Fruit fly (Drosophila melanogaster) whole organism, embryonic: ENCODE measurements around the gene CG33664.
A peak's percentile ranks its signal among the peaks of the same experiment; 100 is the strongest.

Experiments
- BEAF-32 ChIP-seq: fragments of 200-800 bp; sonication (Bioruptor generic); optimal IDR thresholded peaks from 3 replicates; lab custom pipeline; 2017; ENCODE audit warnings: missing biosample characterization, missing genetic modification characterization, mild to moderate bottlenecking, moderate library complexity, missing genetic modification reagents
- CG11247 ChIP-seq: fragments of 200-800 bp; sonication (Bioruptor generic); IDR thresholded peaks from 2 replicates; pipeline ENCODE4 v1.3.6; 2022; ENCODE audit warnings: missing biosample characterization, missing genetic modification characterization
- CG11456 ChIP-seq: fragments of 200-800 bp; sonication (Bioruptor generic); IDR thresholded peaks from 3 replicates; pipeline ENCODE4 v1.3.6; 2022; ENCODE audit warnings: missing biosample characterization, missing genetic modification characterization
- CG14014 ChIP-seq: fragments of 200-800 bp; sonication (Bioruptor generic); IDR thresholded peaks from 2 replicates; pipeline ENCODE4 v1.3.6; 2022; ENCODE audit warnings: missing biosample characterization, missing genetic modification characterization
- CG16863 ChIP-seq: fragments of 200-800 bp; sonication (Bioruptor generic); optimal IDR thresholded peaks from 3 replicates; lab custom pipeline; 2016; ENCODE audit warnings: missing biosample characterization, missing genetic modification characterization
- CG2120 ChIP-seq: fragments of 200-800 bp; sonication (Bioruptor generic); optimal IDR thresholded peaks from 3 replicates; lab custom pipeline; 2016; ENCODE audit warnings: missing biosample characterization, missing genetic modification characterization
- CG2129 ChIP-seq: fragments of 200-800 bp; sonication (Bioruptor generic); IDR thresholded peaks from 2 replicates; pipeline ENCODE4 v1.3.6; 2022; ENCODE audit warnings: missing biosample characterization, missing genetic modification characterization; ENCODE audit not compliant: partially characterized antibody
- CG2678 ChIP-seq: fragments of 200-800 bp; sonication (Bioruptor generic); optimal IDR thresholded peaks from 3 replicates; lab custom pipeline; 2019; ENCODE audit warnings: missing biosample characterization, mild to moderate bottlenecking, missing genetic modification characterization, moderate library complexity
- CG6254 ChIP-seq: fragments of 200-800 bp; sonication (Bioruptor generic); optimal IDR thresholded peaks from 3 replicates; lab custom pipeline; 2017; ENCODE audit warnings: mild to moderate bottlenecking, missing biosample characterization, missing genetic modification reagents, missing genetic modification characterization
- CG7786 ChIP-seq: fragments of 200-800 bp; sonication (Bioruptor generic); optimal IDR thresholded peaks from 2 replicates; lab custom pipeline; 2016; ENCODE audit warnings: missing biosample characterization, missing genetic modification characterization
- CG8944 ChIP-seq: fragments of 200-800 bp; sonication (Bioruptor generic); optimal IDR thresholded peaks from 3 replicates; lab custom pipeline; 2016; ENCODE audit warnings: missing biosample characterization, missing genetic modification characterization
- CG9437 ChIP-seq: fragments of 200-800 bp; sonication (Bioruptor generic); optimal IDR thresholded peaks from 2 replicates; lab custom pipeline; 2018; ENCODE audit warnings: missing biosample characterization, mild to moderate bottlenecking, missing genetic modification characterization
- Fer1 ChIP-seq: fragments of 200-800 bp; sonication (Bioruptor generic); optimal IDR thresholded peaks from 2 replicates; lab custom pipeline; 2017; ENCODE audit warnings: missing biosample characterization, mild to moderate bottlenecking, missing genetic modification characterization
- Gug ChIP-seq: fragments of 200-800 bp; sonication (Bioruptor generic); IDR thresholded peaks from 4 replicates; pipeline ENCODE4 v1.3.6; 2022; ENCODE audit warnings: missing biosample characterization, missing genetic modification characterization
- Hand ChIP-seq: fragments of 200-800 bp; sonication (Bioruptor generic); optimal IDR thresholded peaks from 2 replicates; lab custom pipeline; 2017; ENCODE audit warnings: mild to moderate bottlenecking, missing biosample characterization, missing genetic modification reagents, missing genetic modification characterization
- Hr51 ChIP-seq, 2 experiments: fragments of 200-800 bp; sonication (Bioruptor generic); optimal IDR thresholded peaks; 2 replicates in 1 of 2; 3 replicates in 1 of 2; lab custom pipeline; 2016 to 2018; ENCODE audit warnings: missing biosample characterization in 2 of 2, missing genetic modification characterization in 2 of 2, mild to moderate bottlenecking in 1 of 2, moderate library complexity in 1 of 2
- Meics ChIP-seq: fragments of 200-800 bp; sonication (Bioruptor generic); optimal IDR thresholded peaks from 2 replicates; lab custom pipeline; 2017; ENCODE audit warnings: missing biosample characterization, mild to moderate bottlenecking, missing genetic modification characterization
- NFAT ChIP-seq: fragments of 200-800 bp; sonication (Bioruptor generic); IDR thresholded peaks from 2 replicates; pipeline ENCODE4 v1.3.6; 2022; ENCODE audit warnings: missing biosample characterization, missing genetic modification characterization
- NfI ChIP-seq: fragments of 200-800 bp; sonication (Bioruptor generic); optimal IDR thresholded peaks from 3 replicates; lab custom pipeline; 2018; ENCODE audit warnings: missing biosample characterization, mild to moderate bottlenecking, missing genetic modification characterization, moderate library complexity
- Sox100B ChIP-seq: fragments of 200-800 bp; sonication (Bioruptor generic); optimal IDR thresholded peaks from 3 replicates; lab custom pipeline; 2018; ENCODE audit warnings: missing biosample characterization, mild to moderate bottlenecking, missing genetic modification characterization
- Xbp1 ChIP-seq: fragments of 200-800 bp; sonication (Bioruptor generic); optimal IDR thresholded peaks from 3 replicates; lab custom pipeline; 2016; ENCODE audit warnings: missing biosample characterization, mild to moderate bottlenecking, missing genetic modification characterization
- Xrp1 ChIP-seq: fragments of 200-800 bp; sonication (Bioruptor generic); IDR thresholded peaks from 2 replicates; pipeline ENCODE4 v1.3.6; 2022; ENCODE audit warnings: missing biosample characterization, missing genetic modification characterization
- abd-A ChIP-seq: fragments of 200-800 bp; sonication (Bioruptor generic); optimal IDR thresholded peaks from 3 replicates; lab custom pipeline; 2019; ENCODE audit warnings: missing biosample characterization, mild to moderate bottlenecking, missing genetic modification characterization, moderate library complexity
- ac ChIP-seq: fragments of 200-800 bp; sonication (Bioruptor generic); optimal IDR thresholded peaks from 3 replicates; lab custom pipeline; 2017; ENCODE audit warnings: missing biosample characterization, mild to moderate bottlenecking, missing genetic modification characterization
- ara ChIP-seq: fragments of 200-800 bp; sonication (Bioruptor generic); IDR thresholded peaks from 2 replicates; pipeline ENCODE4 v1.3.6; 2022; ENCODE audit warnings: missing biosample characterization, missing genetic modification characterization
- croc ChIP-seq: fragments of 200-800 bp; sonication (Bioruptor generic); conservative IDR thresholded peaks from 3 replicates; pipeline ENCODE4 v1.3.6; 2022; ENCODE audit warnings: missing biosample characterization, missing genetic modification characterization
- crol ChIP-seq: fragments of 200-800 bp; sonication (Bioruptor generic); IDR thresholded peaks from 2 replicates; pipeline ENCODE4 v1.3.6; 2022; ENCODE audit warnings: missing biosample characterization, missing genetic modification characterization
- dimm ChIP-seq: fragments of 200-800 bp; sonication (Bioruptor generic); IDR thresholded peaks from 2 replicates; pipeline ENCODE4 v1.3.6; 2022; ENCODE audit warnings: missing biosample characterization, missing genetic modification characterization
- eve ChIP-seq, 2 experiments: fragments of >200 bp; optimal IDR thresholded peaks; 2 replicates each; lab custom pipeline; 2017; ENCODE audit warnings: missing biosample characterization in 2 of 2, missing genetic modification characterization in 2 of 2
- grau ChIP-seq: fragments of 200-800 bp; optimal IDR thresholded peaks from 3 replicates; lab custom pipeline; 2019; ENCODE audit warnings: missing biosample characterization, mild to moderate bottlenecking, missing genetic modification characterization, moderate library complexity
- lilli ChIP-seq: fragments of 200-800 bp; sonication (Bioruptor generic); optimal IDR thresholded peaks from 3 replicates; lab custom pipeline; 2016; ENCODE audit warnings: missing biosample characterization, missing genetic modification characterization
- nom ChIP-seq: fragments of 200-800 bp; sonication (Bioruptor generic); optimal IDR thresholded peaks from 2 replicates; lab custom pipeline; 2017; ENCODE audit warnings: missing biosample characterization, missing genetic modification characterization, mild to moderate bottlenecking, moderate library complexity, missing genetic modification reagents
- onecut ChIP-seq: fragments of 200-800 bp; sonication (Bioruptor generic); IDR thresholded peaks from 2 replicates; pipeline ENCODE4 v1.3.6; 2022; ENCODE audit warnings: missing biosample characterization, missing genetic modification characterization
- pho ChIP-seq: fragments of 200-800 bp; sonication (Bioruptor generic); optimal IDR thresholded peaks from 2 replicates; lab custom pipeline; 2016; ENCODE audit warnings: missing biosample characterization, missing genetic modification characterization
- slbo ChIP-seq: fragments of 200-800 bp; sonication (Bioruptor generic); IDR thresholded peaks from 2 replicates; pipeline ENCODE4 v1.3.6; 2022; ENCODE audit warnings: missing biosample characterization, missing genetic modification characterization
- tio ChIP-seq: fragments of 200-800 bp; sonication (Bioruptor generic); optimal IDR thresholded peaks from 2 replicates; lab custom pipeline; 2017; ENCODE audit warnings: missing biosample characterization, missing genetic modification characterization, inconsistent platforms
- tx ChIP-seq: fragments of 200-800 bp; sonication (Bioruptor generic); optimal IDR thresholded peaks from 2 replicates; lab custom pipeline; 2016; ENCODE audit warnings: missing biosample characterization, missing genetic modification characterization

Gene CG33664

dm6 chrX:6338738-6339614, 45.0 kb upstream of the CG33664 start (continued):
- TF ChIP-seq ac (no peak), CG2120 (GFP tag; lab: Kevin White, UChicago) (peak; percentile 38), Gug (GFP tag; lab: Robert Waterston, UW) (peak; percentile 56; the same call in 2 of the 4 replicates), NFAT (GFP tag; lab: Robert Waterston, UW) (0 out of 2 replicates have a peak, but pooled peaks have one; percentile 4), ara (GFP tag; lab: Robert Waterston, UW) (no peak), tx (GFP tag; lab: Kevin White, UChicago) (no peak), abd-A (tag; lab: Kevin White, UChicago) (peak; percentile 18), Hr51 (GFP tag; optimal IDR thresholded peaks at IDR 0.05; lab: Kevin White, UChicago) (peak in 1 of 2 experiments; percentile 32), lilli (GFP tag; lab: Kevin White, UChicago) (peak; percentile 2), Xbp1 (GFP tag; lab: Kevin White, UChicago) (peak; percentile 38), Sox100B (GFP tag; lab: Kevin White, UChicago) (peak; percentile 19), crol (GFP tag; lab: Robert Waterston, UW) (peak; percentile 76), dimm (GFP tag; lab: Robert Waterston, UW) (no peak), onecut (GFP tag; lab: Robert Waterston, UW) (peak; percentile 94), CG8944 (GFP tag; lab: Kevin White, UChicago) (peak; percentile 1), Meics (GFP tag; lab: Kevin White, UChicago) (peak; percentile 29), slbo (peak; percentile 55), NfI (GFP tag; lab: Kevin White, UChicago) (no peak), eve (GFP tag; optimal IDR thresholded peaks at IDR 0.05; lab: Kevin White, UChicago) (peak in 1 of 2 experiments; percentile 66), CG2678 (tag; lab: Kevin White, UChicago) (peak; percentile 41), Hand (GFP tag; lab: Kevin White, UChicago) (peak; percentile 27), BEAF-32 (GFP tag; lab: Kevin White, UChicago) (no peak), CG7786 (GFP tag; lab: Kevin White, UChicago) (peak; percentile 31), CG9437 (GFP tag; lab: Kevin White, UChicago) (peak; percentile 19), CG11247 (GFP tag; lab: Robert Waterston, UW) (0 out of 2 replicates have a peak, but pooled peaks have one; percentile 19), nom (GFP tag; lab: Kevin White, UChicago) (peak; percentile 16), tio (peak; percentile 11), Fer1 (GFP tag; lab: Kevin White, UChicago) (no peak), CG11456 (GFP tag; lab: Robert Waterston, UW) (0 out of 3 replicates have a peak, but pooled peaks have one; percentile 39), CG16863 (GFP tag; lab: Kevin White, UChicago) (no peak), pho (GFP tag; lab: Kevin White, UChicago) (peak; percentile 25), Xrp1 (GFP tag; lab: Robert Waterston, UW) (peak; percentile 22; the same call in 1 of the 2 replicates), CG6254 (GFP tag; lab: Kevin White, UChicago) (peak; percentile 15), grau (peak; percentile 4), croc (GFP tag; lab: Robert Waterston, UW) (no peak), CG14014 (0 out of 2 replicates have a peak, but pooled peaks have one; percentile 38), CG2129 (no peak)
